Worm (Caenorhabditis elegans) whole organism, L3 larva: ENCODE measurements around the gene K03H6.1.
A peak's percentile ranks its signal among the peaks of the same experiment; 100 is the strongest.

Experiments
- ZK546.5 ChIP-seq: sonication (generic microtip); optimal IDR thresholded peaks from 2 replicates; lab custom pipeline; 2017; ENCODE audit warnings: missing biosample characterization, missing genetic modification characterization
- ama-1 ChIP-seq: fragments of 150-350 bp; optimal IDR thresholded peaks from 2 replicates; lab custom pipeline; 2018
- ceh-9 ChIP-seq: sonication (generic microtip); optimal IDR thresholded peaks from 2 replicates; lab custom pipeline; 2018; ENCODE audit warnings: missing biosample characterization, missing genetic modification characterization
- daf-12 ChIP-seq: fragments of 150-350 bp; optimal IDR thresholded peaks from 2 replicates; lab custom pipeline; 2014; ENCODE audit warnings: missing biosample characterization, missing genetic modification reagents, missing genetic modification characterization
- elt-1 ChIP-seq: fragments of 150-350 bp; optimal IDR thresholded peaks from 2 replicates; lab custom pipeline; 2014; ENCODE audit warnings: missing biosample characterization, missing genetic modification characterization
- elt-2 ChIP-seq: sonication (generic microtip); optimal IDR thresholded peaks from 2 replicates; lab custom pipeline; 2016; ENCODE audit warnings: missing genetic modification reagents, mild to moderate bottlenecking, missing genetic modification characterization, missing compliant biosample characterization
- elt-3 ChIP-seq, 3 experiments: fragments of 150-350 bp in 1 of 3; sonication (generic microtip) in 2 of 3; optimal IDR thresholded peaks; 2 replicates in 2 of 3; 4 replicates in 1 of 3; lab custom pipeline; 2014 to 2017; ENCODE audit warnings: missing biosample characterization in 3 of 3, missing genetic modification characterization in 3 of 3
- eor-1 ChIP-seq, 2 experiments: fragments of 150-350 bp; optimal IDR thresholded peaks; 2 replicates each; lab custom pipeline; 2014 to 2018; ENCODE audit warnings: missing biosample characterization in 2 of 2, missing genetic modification characterization in 2 of 2
- fkh-10 ChIP-seq: sonication (generic microtip); optimal IDR thresholded peaks from 2 replicates; lab custom pipeline; 2017; ENCODE audit warnings: missing biosample characterization, missing genetic modification reagents, missing genetic modification characterization
- mdl-1 ChIP-seq: fragments of 150-350 bp; optimal IDR thresholded peaks from 2 replicates; lab custom pipeline; 2014; ENCODE audit warnings: missing biosample characterization, missing genetic modification characterization
- mml-1 ChIP-seq: fragments of 150-350 bp; sonication (generic microtip); optimal IDR thresholded peaks from 3 replicates; lab custom pipeline; 2014; ENCODE audit warnings: missing biosample characterization, missing genetic modification characterization
- nhr-11 ChIP-seq: fragments of 150-350 bp; optimal IDR thresholded peaks from 2 replicates; lab custom pipeline; 2014; ENCODE audit warnings: missing biosample characterization, missing genetic modification characterization
- nhr-23 ChIP-seq: fragments of 150-350 bp; optimal IDR thresholded peaks from 2 replicates; lab custom pipeline; 2014; ENCODE audit warnings: missing biosample characterization, missing genetic modification reagents, missing genetic modification characterization
- nhr-237 ChIP-seq: fragments of 150-350 bp; optimal IDR thresholded peaks from 2 replicates; lab custom pipeline; 2014; ENCODE audit warnings: missing biosample characterization, missing genetic modification characterization
- nhr-28 ChIP-seq: fragments of 150-350 bp; optimal IDR thresholded peaks from 2 replicates; lab custom pipeline; 2014; ENCODE audit warnings: missing biosample characterization, missing genetic modification characterization
- nhr-67 ChIP-seq: fragments of 150-350 bp; optimal IDR thresholded peaks from 2 replicates; lab custom pipeline; 2014; ENCODE audit warnings: missing biosample characterization, missing genetic modification characterization
- nhr-76 ChIP-seq: fragments of 150-350 bp; sonication (generic microtip); optimal IDR thresholded peaks from 5 replicates; lab custom pipeline; 2014; ENCODE audit warnings: missing biosample characterization, missing genetic modification characterization
- nhr-77 ChIP-seq: fragments of 150-350 bp; optimal IDR thresholded peaks from 2 replicates; lab custom pipeline; 2014; ENCODE audit warnings: missing biosample characterization, missing genetic modification characterization
- pha-4 ChIP-seq: fragments of 150-350 bp; optimal IDR thresholded peaks from 2 replicates; lab custom pipeline; 2014; ENCODE audit warnings: missing biosample characterization, missing genetic modification reagents, missing genetic modification characterization
- pqm-1 ChIP-seq: fragments of 150-350 bp; optimal IDR thresholded peaks from 2 replicates; lab custom pipeline; 2017; ENCODE audit warnings: missing biosample characterization, missing genetic modification characterization, inconsistent platforms
- tbx-2 ChIP-seq: sonication (generic microtip); optimal IDR thresholded peaks from 2 replicates; lab custom pipeline; 2016; ENCODE audit warnings: mild to moderate bottlenecking, missing genetic modification characterization, missing compliant biosample characterization
- unc-62 ChIP-seq: fragments of 150-350 bp; sonication (generic microtip); optimal IDR thresholded peaks from 4 replicates; lab custom pipeline; 2014; ENCODE audit warnings: missing biosample characterization, missing genetic modification reagents, missing genetic modification characterization
- ztf-11 ChIP-seq: fragments of 150-350 bp; optimal IDR thresholded peaks from 2 replicates; lab custom pipeline; 2014; ENCODE audit warnings: missing biosample characterization, missing genetic modification characterization
- ztf-4 ChIP-seq: fragments of 150-350 bp; optimal IDR thresholded peaks from 2 replicates; lab custom pipeline; 2014; ENCODE audit warnings: missing biosample characterization, missing genetic modification characterization

Gene K03H6.1

ce11 chrIV:1550578-1550977 is 27.1 kb downstream of the K03H6.1 start, which contains the start of gene tag-244:
Gene tag-244 (plus strand): TSS chrIV:1550878.
- TF ChIP-seq elt-2 (tag; lab: Kevin White, UChicago) (peak; percentile 19), ztf-11 (no peak)
- TF ChIP-seq, all 47 proteins: peak for 1

ce11 chrIV:1553195-1553918 is 29.8 kb downstream of the K03H6.1 start, which contains the start of gene C34H4.2:
Gene C34H4.2 (plus strand): TSS chrIV:1553752.
- TF ChIP-seq ZK546.5 (tag; lab: Kevin White, UChicago) (no peak), pqm-1 (tag; lab: Kevin White, UChicago) (peak; percentile 53), elt-2 (tag; lab: Kevin White, UChicago) (peak; percentile 62)

ce11 chrIV:1555021-1555720 is 31.7 kb downstream of the K03H6.1 start, which contains the start of gene C34H4.1:
Gene C34H4.1 (plus strand): TSS chrIV:1555579.
- TF ChIP-seq ztf-11: no peak
- no peak for TF ChIP-seq daf-12
- TF ChIP-seq tbx-2 (tag; lab: Kevin White, UChicago): no peak
- TF ChIP-seq ztf-4: no peak
- no peak for TF ChIP-seq ama-1
- no peak for TF ChIP-seq nhr-77 (tag; lab: Kevin White, UChicago)
- no peak for TF ChIP-seq nhr-11 (tag; lab: Kevin White, UChicago)
- TF ChIP-seq pqm-1 (tag; lab: Kevin White, UChicago): peak; percentile 46
- TF ChIP-seq elt-2 (tag; lab: Kevin White, UChicago): peak; percentile 56
- no peak for TF ChIP-seq nhr-67 (tag; lab: Kevin White, UChicago)

ce11 chrIV:1559931-1560330 is 36.4 kb downstream of the K03H6.1 start, which contains the start of gene Y41D4B.17:
Gene Y41D4B.17 (plus strand): TSS chrIV:1560104.
- TF ChIP-seq pha-4 (tag; lab: Kevin White, UChicago): peak; percentile 39
- TF ChIP-seq elt-2 (tag; lab: Kevin White, UChicago): peak; percentile 68
- peak; percentile 28 for TF ChIP-seq pqm-1 (tag; lab: Kevin White, UChicago)
- no peak for TF ChIP-seq ZK546.5 (tag; lab: Kevin White, UChicago)
- TF ChIP-seq unc-62: no peak
- no peak for TF ChIP-seq nhr-23
- TF ChIP-seq nhr-11 (tag; lab: Kevin White, UChicago): no peak

- TF ChIP-seq ceh-9 (tag; lab: Kevin White, UChicago) (no peak), elt-1 (tag; lab: Kevin White, UChicago) (no peak), elt-2 (tag; lab: Kevin White, UChicago) (peak; percentile 20), fkh-10 (GFP tag; lab: Kevin White, UChicago) (no peak), elt-3 (tag; optimal IDR thresholded peaks at IDR 0.05; lab: Kevin White, UChicago) (no peak), pqm-1 (tag; lab: Kevin White, UChicago) (peak; percentile 2), ztf-11 (no peak), nhr-76 (tag; lab: Kevin White, UChicago) (no peak), pha-4 (tag; lab: Kevin White, UChicago) (no peak)
These were observed 38.4 kb downstream of the K03H6.1 start, which contains the start of gene hpo-6 for ce11 chrIV:1561884-1562283. Gene hpo-6 (plus strand): TSS chrIV:1562184.

ce11 chrIV:1563476-1564131 is 40.1 kb downstream of the K03H6.1 start, which contains the start of gene Y41D4B.15:
Gene Y41D4B.15 (plus strand): TSS chrIV:1564081.
- TF ChIP-seq nhr-237 (tag; lab: Kevin White, UChicago): no peak
- no peak for TF ChIP-seq pha-4 (tag; lab: Kevin White, UChicago)
- TF ChIP-seq elt-2 (tag; lab: Kevin White, UChicago): no peak
- TF ChIP-seq ztf-11: no peak
- no peak for TF ChIP-seq eor-1 (tag; optimal IDR thresholded peaks at IDR 0.05; lab: Kevin White, UChicago)

ce11 chrIV:1565725-1566124 is 42.2 kb downstream of the K03H6.1 start:
- no peak for TF ChIP-seq nhr-237 (tag; lab: Kevin White, UChicago)
- TF ChIP-seq nhr-77 (tag; lab: Kevin White, UChicago): no peak
- TF ChIP-seq nhr-23: no peak
- no peak for TF ChIP-seq tbx-2 (tag; lab: Kevin White, UChicago)
- no peak for TF ChIP-seq mdl-1
- TF ChIP-seq mml-1 (tag; lab: Kevin White, UChicago): no peak
- no peak for TF ChIP-seq nhr-28 (tag; lab: Kevin White, UChicago)
- no peak for TF ChIP-seq ama-1
